Worm (Caenorhabditis elegans): ENCODE data around the gene pot-1.

- TF ChIP-seq unc-39 (tag; optimal IDR thresholded peaks at IDR 0.05) (no peak), nhr-76 (tag; optimal IDR thresholded peaks at IDR 0.05) (no peak), tbx-8 (GFP tag; optimal IDR thresholded peaks at IDR 0.05) (no peak), nhr-237 (tag; optimal IDR thresholded peaks at IDR 0.05) (no peak), ham-2 (GFP tag; optimal IDR thresholded peaks at IDR 0.05) (no peak), elt-3 (tag; optimal IDR thresholded peaks at IDR 0.05) (no peak), lsy-2 (tag; optimal IDR thresholded peaks at IDR 0.05) (no peak), lin-32 (GFP tag; optimal IDR thresholded peaks at IDR 0.05) (no peak), nhr-12 (tag; optimal IDR thresholded peaks at IDR 0.05) (no peak), pha-4 (tag; optimal IDR thresholded peaks at IDR 0.05) (no peak), flh-1 (GFP tag; optimal IDR thresholded peaks at IDR 0.05) (no peak)
Measured at ce11 chrIII:7114952-7115488, 18.5 kb downstream of the pot-1 start, which contains the start of gene nhr-10.

All from whole organism, mixed stage, embryonic.